Fruit fly (Drosophila melanogaster): ENCODE measurements around the gene SelT.

The SelT gene

dm6 chr2L:4997401-4998259 lies 13.1 kb upstream of the SelT start:
- peak; percentile 96 for TF ChIP-seq noc (tag; optimal IDR thresholded peaks at IDR 0.05)

DNA sequence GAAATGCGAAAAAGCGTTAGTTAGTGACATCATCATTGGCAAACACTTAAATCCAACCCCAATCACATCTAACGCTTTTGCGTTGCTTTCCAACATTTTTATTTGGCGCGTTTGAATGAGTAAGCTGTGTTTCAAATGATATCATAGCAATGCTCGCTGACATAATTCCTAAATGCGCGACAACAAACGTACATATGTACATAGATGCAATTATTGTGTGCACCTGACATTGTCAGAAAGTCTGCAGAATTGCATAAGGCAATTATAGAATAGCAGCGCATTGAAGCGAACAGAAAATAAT lies 12.5 kb upstream of the SelT start:
- no peak for TF ChIP-seq noc (tag; optimal IDR thresholded peaks at IDR 0.05)

- no peak for TF ChIP-seq noc (tag; optimal IDR thresholded peaks at IDR 0.05)
These were observed 12.0 kb upstream of the SelT start for dm6 chr2L:4998571-4999191.

DNA sequence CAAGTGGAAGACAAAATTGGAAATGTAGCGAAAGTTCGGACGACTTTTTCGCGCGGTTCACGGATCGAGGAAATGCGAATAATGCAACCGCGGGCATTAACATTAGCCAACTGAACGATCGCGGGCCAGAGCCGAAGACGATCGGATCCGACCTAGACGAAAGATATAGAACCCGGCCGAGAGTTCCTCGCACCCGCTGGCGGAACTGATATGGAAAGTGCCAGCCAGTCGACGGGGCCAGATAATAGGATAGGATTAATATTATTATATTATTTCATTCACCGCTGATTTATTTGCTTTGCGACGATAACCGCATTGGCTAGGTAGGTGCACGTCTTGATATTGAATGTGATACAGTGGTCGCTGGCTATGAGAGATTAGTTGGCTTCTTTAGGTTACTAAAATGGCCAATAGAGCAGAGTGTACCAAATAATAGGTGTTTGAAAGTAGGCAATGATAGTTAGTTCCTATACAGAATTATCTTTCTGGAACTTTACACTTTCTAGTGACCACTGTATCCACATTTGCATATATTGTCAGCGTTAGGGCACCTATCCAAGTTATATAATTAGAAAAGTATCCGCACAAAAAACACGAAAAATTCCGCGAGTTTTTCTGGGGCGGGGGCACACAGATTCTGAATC lies 11.2 kb upstream of the SelT start:
- peak; percentile 75 for TF ChIP-seq noc (tag; optimal IDR thresholded peaks at IDR 0.05)

DNA sequence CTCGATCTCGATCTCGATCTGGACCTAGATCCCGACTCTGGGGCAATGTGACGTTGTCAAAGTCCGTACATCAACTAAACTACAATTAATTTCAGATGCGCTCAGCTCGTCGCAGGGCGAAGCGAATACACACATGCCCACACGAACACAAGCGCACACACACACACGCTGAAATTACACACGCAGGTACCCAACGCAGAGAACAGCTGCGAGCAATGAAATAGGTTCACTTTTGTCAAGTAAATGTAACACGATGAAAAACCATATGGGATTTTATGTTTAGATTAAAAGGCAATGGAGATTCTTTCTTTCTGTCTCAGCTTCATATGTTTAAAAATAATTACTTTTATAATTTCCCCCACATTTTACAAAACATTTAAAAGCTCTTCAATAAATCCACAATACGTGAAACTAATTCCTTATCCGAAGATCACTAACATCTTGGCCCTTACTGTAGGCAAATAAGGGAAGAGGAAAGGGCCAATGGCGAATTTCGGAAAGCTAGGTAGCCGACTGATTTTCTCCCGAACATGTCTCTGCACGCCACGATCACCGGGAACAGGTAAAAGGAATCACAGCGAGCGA lies 10.3 kb upstream of the SelT start:
- TF ChIP-seq noc (tag; optimal IDR thresholded peaks at IDR 0.05): peak; percentile 87

DNA sequence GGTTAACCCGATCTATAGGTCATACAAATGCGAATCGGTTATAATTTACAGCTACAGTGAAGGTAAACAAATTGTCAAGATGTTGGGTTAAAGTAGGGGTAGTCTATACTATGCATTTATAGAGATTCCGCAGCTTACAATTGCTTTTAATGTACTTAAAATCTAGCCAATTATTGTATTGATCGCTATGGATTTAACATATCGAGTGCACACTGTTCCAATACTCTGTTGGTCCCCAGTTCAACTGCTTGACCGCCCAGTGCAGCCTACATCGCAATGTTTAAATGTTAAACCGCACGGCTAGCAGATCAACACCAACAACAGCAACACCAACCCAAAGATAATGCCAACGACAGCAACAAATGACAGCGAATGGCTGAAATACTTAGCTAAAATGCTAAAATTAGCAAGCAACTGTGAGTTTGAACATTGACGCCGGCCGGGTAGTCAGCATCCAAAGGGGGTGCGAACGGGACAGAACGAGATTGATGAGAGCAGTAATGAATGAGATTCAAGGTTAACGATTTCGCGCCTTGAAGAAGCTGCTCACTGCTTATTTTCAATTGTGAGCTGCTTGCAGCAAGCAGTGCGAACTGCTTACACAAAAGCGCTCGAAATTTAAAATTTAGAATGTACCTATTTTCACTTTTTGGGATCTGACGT lies 9.7 kb upstream of the SelT start:
- TF ChIP-seq noc (tag; optimal IDR thresholded peaks at IDR 0.05): no peak

DNA sequence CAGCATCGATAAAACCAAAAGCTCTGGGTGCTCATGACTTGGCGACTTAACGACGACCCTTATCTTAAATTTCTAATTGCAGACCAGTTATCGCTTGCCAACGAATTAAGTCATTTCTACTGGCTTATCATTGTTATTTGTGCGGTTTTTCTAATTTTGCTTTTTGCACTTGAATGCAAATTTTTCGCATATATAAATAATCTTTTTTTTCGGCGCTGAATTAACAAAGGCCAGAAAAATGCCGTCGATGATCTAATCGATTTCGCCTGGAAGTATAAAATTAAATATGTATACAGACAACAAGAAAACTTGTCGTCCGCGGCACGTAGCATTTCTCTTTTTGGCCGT lies 9.2 kb upstream of the SelT start:
- TF ChIP-seq noc (tag; optimal IDR thresholded peaks at IDR 0.05): no peak

- TF ChIP-seq noc (tag; optimal IDR thresholded peaks at IDR 0.05): no peak
These were observed 8.7 kb upstream of the SelT start for dm6 chr2L:5002031-5002430.

DNA sequence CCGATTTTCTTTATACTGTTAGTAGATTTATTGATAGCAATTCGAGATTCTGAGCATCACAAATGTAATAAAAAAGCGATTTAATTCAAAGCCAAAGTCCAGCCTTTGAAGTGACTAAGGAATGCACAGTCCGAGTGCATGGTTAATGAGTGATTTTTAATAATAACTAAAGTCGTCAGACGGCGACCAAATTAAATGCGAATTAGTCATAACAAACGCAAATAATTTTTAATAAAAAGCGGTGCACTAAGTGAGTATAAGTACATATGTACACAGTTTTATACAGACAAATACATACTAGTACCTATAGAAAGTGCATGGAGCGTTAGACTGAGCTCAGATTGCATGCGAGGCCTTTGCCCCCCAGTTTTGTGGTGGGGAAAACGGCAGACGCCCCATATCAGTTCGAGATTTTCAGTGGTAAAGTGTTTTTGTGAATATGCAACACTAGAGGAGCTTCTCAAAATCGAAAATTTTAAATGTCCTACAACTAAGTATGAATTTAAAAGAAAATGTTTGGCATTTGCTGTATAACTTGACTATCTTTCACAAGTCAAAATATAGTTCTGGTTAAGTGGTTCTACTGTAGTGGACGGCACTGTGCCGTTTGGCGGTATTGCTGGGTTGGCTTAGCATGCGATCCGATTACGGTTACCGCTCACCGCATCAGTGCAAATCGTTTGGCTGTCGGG lies 7.9 kb upstream of the SelT start:
- no peak for TF ChIP-seq noc (tag; optimal IDR thresholded peaks at IDR 0.05)

dm6 chr2L:5003670-5004453 lies 6.9 kb upstream of the SelT start:
- TF ChIP-seq noc (tag; optimal IDR thresholded peaks at IDR 0.05): no peak

DNA sequence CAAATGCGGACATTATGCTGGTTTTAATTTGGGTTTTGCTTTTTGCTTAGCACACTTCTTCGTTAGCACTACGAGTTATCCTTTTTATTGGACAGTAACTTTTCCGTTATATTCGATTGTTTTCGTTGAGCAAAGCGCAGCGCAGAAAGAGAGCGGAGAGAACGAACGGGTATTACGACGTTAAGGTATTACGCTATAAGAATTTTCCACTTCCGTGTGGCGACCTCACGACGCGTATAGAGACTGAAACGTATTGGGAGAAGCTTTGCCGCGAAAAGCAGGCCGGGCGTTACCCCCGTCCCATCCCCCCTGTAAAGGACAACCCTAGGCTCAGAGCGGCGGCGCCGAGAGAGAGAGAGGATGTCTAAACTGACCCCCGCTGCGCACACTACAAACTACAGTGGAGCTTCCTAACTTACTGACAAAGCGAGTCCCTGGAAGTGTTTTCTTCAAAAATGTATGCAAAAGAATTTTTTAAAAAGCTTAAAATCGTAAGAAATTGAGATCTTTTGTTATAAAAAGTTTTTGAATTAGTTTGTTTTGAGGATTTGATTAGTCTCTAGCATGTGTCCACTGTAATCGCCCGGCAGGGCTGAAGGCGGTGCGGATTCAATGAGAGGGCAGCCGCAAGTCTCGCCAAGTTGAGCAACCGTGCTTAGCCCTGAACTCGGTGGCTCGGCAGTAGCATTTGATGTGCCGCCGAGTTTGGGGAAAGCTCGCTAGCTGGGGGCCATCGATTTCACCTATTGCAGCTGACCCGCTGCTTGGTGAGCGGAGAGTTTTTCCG lies 5.9 kb upstream of the SelT start:
- peak; percentile 87 for TF ChIP-seq noc (tag; optimal IDR thresholded peaks at IDR 0.05)

DNA sequence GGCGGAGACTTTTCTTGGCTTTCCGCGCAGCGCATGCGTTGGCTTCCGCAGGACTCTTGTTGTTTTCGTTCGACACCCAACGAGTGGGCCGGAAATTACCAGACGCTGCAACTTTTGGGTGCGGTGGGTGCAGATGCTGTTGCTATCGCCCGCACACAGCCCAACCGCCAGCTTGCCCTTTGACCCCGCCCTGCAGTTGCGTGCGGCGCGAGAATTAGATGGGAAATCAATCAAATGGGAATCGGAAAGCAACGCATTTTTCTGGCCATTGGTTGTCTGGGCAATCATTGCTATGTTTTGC lies 5.3 kb upstream of the SelT start:
- no peak for TF ChIP-seq noc (tag; optimal IDR thresholded peaks at IDR 0.05)

DNA sequence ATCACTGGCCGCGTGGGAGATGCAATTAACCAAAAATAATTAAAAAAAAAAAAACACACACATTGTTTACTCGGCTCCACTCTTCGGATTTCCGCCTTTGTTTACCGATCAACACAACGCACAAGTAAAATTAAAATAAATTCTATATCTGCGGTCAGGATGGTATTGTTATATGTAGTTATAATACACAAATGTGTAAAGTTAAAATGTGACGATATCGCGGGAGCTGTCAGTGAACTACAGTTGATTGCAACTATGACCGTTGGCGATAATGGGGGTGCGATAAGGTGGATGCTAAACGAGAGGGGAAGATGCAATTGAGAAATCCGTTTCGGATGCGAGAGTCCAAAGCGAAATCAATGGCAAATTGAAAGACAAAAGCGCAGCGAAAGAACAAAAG lies 4.4 kb upstream of the SelT start:
- TF ChIP-seq noc (tag; optimal IDR thresholded peaks at IDR 0.05): no peak

dm6 chr2L:5007256-5007655 lies 3.5 kb upstream of the SelT start:
- peak; percentile 81 for TF ChIP-seq noc (tag; optimal IDR thresholded peaks at IDR 0.05)

All from whole organism, larva.